Worm (Caenorhabditis elegans): ENCODE measurements around the gene mab-7.
A peak's percentile ranks its signal among the peaks of the same experiment; 100 is the strongest.

The mab-7 gene

ce11 chrX:844649-845048 lies 53.2 kb downstream of the mab-7 start (continued):
- TF ChIP-seq B0035.1 (tag; optimal IDR thresholded peaks at IDR 0.05) (no peak), rcor-1 (GFP tag; IDR thresholded peaks at IDR 0.05) (peak; percentile 16; the same call in 1 of the 2 replicates), K11D2.4 (GFP tag; IDR thresholded peaks at IDR 0.05) (no peak), nhr-120 (GFP tag; IDR thresholded peaks at IDR 0.05) (no peak), atf-7 (tag; optimal IDR thresholded peaks at IDR 0.05) (no peak)
